Worm (Caenorhabditis elegans) whole organism, early embryonic: ENCODE results near the gene C09E10.3.

Experiments
- B0310.2 ChIP-seq: sonication (generic microtip); optimal IDR thresholded peaks from 2 replicates; lab custom pipeline; 2016; ENCODE audit warnings: mild to moderate bottlenecking, missing genetic modification characterization, missing compliant biosample characterization
- F13C5.2 ChIP-seq: sonication (generic microtip); optimal IDR thresholded peaks from 2 replicates; lab custom pipeline; 2017; ENCODE audit warnings: mild to moderate bottlenecking, missing genetic modification characterization, inconsistent platforms, missing compliant biosample characterization
- aly-1 ChIP-seq: sonication (generic microtip); optimal IDR thresholded peaks from 2 replicates; lab custom pipeline; 2016; ENCODE audit warnings: missing genetic modification characterization, missing compliant biosample characterization
- ama-1 ChIP-seq: fragments of 150-350 bp; optimal IDR thresholded peaks from 2 replicates; lab custom pipeline; 2014
- ceh-36 ChIP-seq: sonication (generic microtip); optimal IDR thresholded peaks from 2 replicates; lab custom pipeline; 2016; ENCODE audit warnings: missing genetic modification characterization, inconsistent platforms, missing compliant biosample characterization
- ets-7 ChIP-seq: sonication (generic microtip); optimal IDR thresholded peaks from 2 replicates; lab custom pipeline; 2016; ENCODE audit warnings: missing genotype, missing genetic modification characterization, missing compliant biosample characterization
- flt-1 ChIP-seq: fragments of 200-800 bp; sonication (Bioruptor generic); IDR thresholded peaks from 2 replicates; pipeline ENCODE4 v1.3.6; 2022; ENCODE audit warnings: missing genetic modification characterization, missing compliant biosample characterization
- hnd-1 ChIP-seq: sonication (generic microtip); optimal IDR thresholded peaks from 2 replicates; lab custom pipeline; 2016; ENCODE audit warnings: missing genetic modification characterization, missing compliant biosample characterization
- pes-1 ChIP-seq: fragments of 200-800 bp; sonication (Bioruptor generic); IDR thresholded peaks from 2 replicates; pipeline ENCODE4 v1.3.6; 2022; ENCODE audit warnings: missing genetic modification reagents, missing genetic modification characterization, missing compliant biosample characterization
- scrt-1 ChIP-seq: fragments of 200-800 bp; sonication (Bioruptor generic); IDR thresholded peaks from 2 replicates; pipeline ENCODE4 v1.3.6; 2022; ENCODE audit warnings: missing genetic modification characterization, missing compliant biosample characterization
- sea-1 ChIP-seq: fragments of 200-800 bp; sonication (Bioruptor generic); conservative IDR thresholded peaks from 2 replicates; pipeline ENCODE4 v1.3.6; 2022; ENCODE audit warnings: missing genetic modification characterization, missing compliant biosample characterization
- tbx-11 ChIP-seq: fragments of 200-800 bp; sonication (Bioruptor generic); IDR thresholded peaks from 2 replicates; pipeline ENCODE4 v1.3.6; 2022; ENCODE audit warnings: missing genetic modification characterization, missing compliant biosample characterization
- tbx-37 ChIP-seq: fragments of 200-800 bp; sonication (Bioruptor generic); conservative IDR thresholded peaks from 2 replicates; pipeline ENCODE4 v1.3.6; 2022; ENCODE audit warnings: missing genetic modification reagents, missing genetic modification characterization, missing compliant biosample characterization
- tra-4 ChIP-seq: sonication (generic microtip); optimal IDR thresholded peaks from 2 replicates; lab custom pipeline; 2017; ENCODE audit warnings: missing genetic modification characterization, missing compliant biosample characterization

ce11 chrX:957581-957980 lies 33.6 kb downstream of the C09E10.3 start, which contains the start of gene chil-10:
- TF ChIP-seq B0310.2 (tag; lab: Kevin White, UChicago) = no peak
- TF ChIP-seq tra-4 (tag; lab: Kevin White, UChicago) = no peak
- TF ChIP-seq tbx-37 = no peak
- TF ChIP-seq F13C5.2 (tag; lab: Kevin White, UChicago) = no peak
- TF ChIP-seq ama-1 (lab: Kevin White, UChicago) = no peak
- TF ChIP-seq ceh-36 (tag; lab: Kevin White, UChicago) = no peak
- TF ChIP-seq pes-1 (GFP tag; lab: Robert Waterston, UW) = no peak
- no peak for TF ChIP-seq scrt-1
- no peak for TF ChIP-seq sea-1 (GFP tag; lab: Robert Waterston, UW)
- no peak for TF ChIP-seq flt-1 (GFP tag; lab: Robert Waterston, UW)
- TF ChIP-seq tbx-11 (GFP tag; lab: Robert Waterston, UW) = no peak
- TF ChIP-seq hnd-1 (tag; lab: Kevin White, UChicago) = no peak
- no peak for TF ChIP-seq ets-7 (tag; lab: Kevin White, UChicago)
- TF ChIP-seq aly-1 (tag; lab: Kevin White, UChicago) = no peak
